Fruit fly (Drosophila melanogaster): ENCODE results near the gene daed.
A peak's percentile ranks its signal among the peaks of the same experiment; 100 is the strongest.

Gene daed

DNA sequence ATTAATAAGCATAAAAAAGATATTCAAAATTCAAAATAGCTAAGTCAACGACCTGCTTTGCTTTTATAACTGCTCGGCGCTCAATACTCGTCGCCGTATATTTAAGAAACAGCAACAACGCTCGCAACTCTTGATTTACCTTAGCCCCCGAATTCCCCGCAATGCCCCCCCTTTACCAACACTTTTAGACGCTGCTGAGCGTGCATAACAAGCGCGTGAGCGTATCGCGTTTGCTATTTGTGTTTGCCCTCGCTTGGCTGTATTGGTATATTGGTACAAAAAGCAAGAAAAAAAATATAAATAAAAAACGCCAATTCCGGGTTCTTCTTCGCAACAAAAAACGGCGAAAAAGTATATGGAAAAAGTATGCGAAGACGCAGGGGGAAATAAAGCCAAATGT is 50.2 kb downstream of the daed start (continued):
- TF ChIP-seq exex (tag; optimal IDR thresholded peaks at IDR 0.05) (peak; percentile 13), tap (tag; optimal IDR thresholded peaks at IDR 0.05) (no peak), caup (GFP tag; optimal IDR thresholded peaks at IDR 0.05; ENCODE audit: severe bottlenecking) (peak; percentile 15), gro (GFP tag; optimal IDR thresholded peaks at IDR 0.05) (peak; percentile 34), bsh (GFP tag; optimal IDR thresholded peaks at IDR 0.05) (peak in 1 of 2 experiments; percentile 2), CG9727 (GFP tag; optimal IDR thresholded peaks at IDR 0.05) (no peak), CG4404 (GFP tag; IDR thresholded peaks at IDR 0.05) (no peak), hb (GFP tag; IDR thresholded peaks at IDR 0.05; ENCODE audit: partially characterized antibody) (peak; percentile 35; the same call in 1 of the 3 replicates), schlank (tag; optimal IDR thresholded peaks at IDR 0.05) (no peak), CG11504 (tag; optimal IDR thresholded peaks at IDR 0.05) (no peak), sens (GFP tag) (peak; percentile 69), Aef1 (GFP tag; IDR thresholded peaks at IDR 0.05) (0 out of 3 replicates have a peak, but pooled peaks have one; percentile 20), NK7.1 (GFP tag; optimal IDR thresholded peaks at IDR 0.05) (no peak), CG15514 (GFP tag; optimal IDR thresholded peaks at IDR 0.05) (peak; percentile 21), Xrp1 (GFP tag; IDR thresholded peaks at IDR 0.05) (0 out of 2 replicates have a peak, but pooled peaks have one; percentile 13), Nf-YC (tag; optimal IDR thresholded peaks at IDR 0.05) (peak; percentile 21), CG7987 (GFP tag; optimal IDR thresholded peaks at IDR 0.05) (peak; percentile 39), sisA (GFP tag; IDR thresholded peaks at IDR 0.05) (no peak), pita (GFP tag; optimal IDR thresholded peaks at IDR 0.05) (no peak), wor (GFP tag; IDR thresholded peaks at IDR 0.05) (no peak), Abd-B (GFP tag; optimal IDR thresholded peaks at IDR 0.05) (no peak), Adf1 (GFP tag; IDR thresholded peaks at IDR 0.05) (peak; percentile 65), Trl (optimal IDR thresholded peaks at IDR 0.05) (peak in 1 of 2 experiments; percentile 15), Trl (GFP tag; optimal IDR thresholded peaks at IDR 0.05) (no peak), Meics (GFP tag; optimal IDR thresholded peaks at IDR 0.05) (peak; percentile 14), lilli (GFP tag; optimal IDR thresholded peaks at IDR 0.05) (peak; percentile 27), gsb-n (tag; optimal IDR thresholded peaks at IDR 0.05) (peak; percentile 40), Atf3 (GFP tag; optimal IDR thresholded peaks at IDR 0.05) (no peak), CG5245 (GFP tag; optimal IDR thresholded peaks at IDR 0.05) (no peak), mirr (GFP tag; optimal IDR thresholded peaks at IDR 0.05) (peak; percentile 79), zfh2 (GFP tag; optimal IDR thresholded peaks at IDR 0.05) (no peak), CG6683 (GFP tag; optimal IDR thresholded peaks at IDR 0.05) (peak; percentile 9), lab (GFP tag; optimal IDR thresholded peaks at IDR 0.05) (peak; percentile 38), CG31224 (GFP tag; IDR thresholded peaks at IDR 0.05) (no peak), CG7357 (GFP tag; IDR thresholded peaks at IDR 0.05) (no peak), vfl (GFP tag; optimal IDR thresholded peaks at IDR 0.05) (no peak), Med (GFP tag) (peak; percentile 87), Hr39 (optimal IDR thresholded peaks at IDR 0.05) (no peak), cg (GFP tag; optimal IDR thresholded peaks at IDR 0.05) (peak; percentile 67), odd (GFP tag; optimal IDR thresholded peaks at IDR 0.05) (peak; percentile 12), Ptx1 (GFP tag; IDR thresholded peaks at IDR 0.05) (no peak), chinmo (GFP tag; IDR thresholded peaks at IDR 0.05; ENCODE audit: partially characterized antibody) (peak; percentile 96), CG13624 (GFP tag; optimal IDR thresholded peaks at IDR 0.05) (peak; percentile 4), CG4360 (GFP tag; IDR thresholded peaks at IDR 0.05) (peak; percentile 32; the same call in 1 of the 2 replicates), Dbx (GFP tag; IDR thresholded peaks at IDR 0.05) (no peak), sr (GFP tag; IDR thresholded peaks at IDR 0.05) (peak; percentile 71; the same call in 2 of the 3 replicates), CG13894 (tag; optimal IDR thresholded peaks at IDR 0.05) (peak; percentile 82), crol (GFP tag; IDR thresholded peaks at IDR 0.05) (peak; percentile 97), Fer1 (GFP tag; optimal IDR thresholded peaks at IDR 0.05) (peak; percentile 39), vvl (GFP tag; IDR thresholded peaks at IDR 0.05) (peak; percentile 86), pros (GFP tag; optimal IDR thresholded peaks at IDR 0.05) (no peak), dmrt99B (tag; optimal IDR thresholded peaks at IDR 0.05) (peak; percentile 5)
